Worm (Caenorhabditis elegans): ENCODE data around the gene srw-7.

The srw-7 gene

ce11 chrV:3820875-3821274, 14.8 kb downstream of the srw-7 start:
- TF ChIP-seq ets-7 (tag; optimal IDR thresholded peaks at IDR 0.05) = no peak
- TF ChIP-seq ama-1 (optimal IDR thresholded peaks at IDR 0.05) = no peak
- TF ChIP-seq hmbx-1 (tag; optimal IDR thresholded peaks at IDR 0.05) = no peak
- TF ChIP-seq B0310.2 (tag; optimal IDR thresholded peaks at IDR 0.05) = no peak
- no peak for TF ChIP-seq tbx-37 (GFP tag; conservative IDR thresholded peaks at IDR 0.05)
- TF ChIP-seq tbx-11 (GFP tag; IDR thresholded peaks at IDR 0.05) = no peak
- TF ChIP-seq pes-1 (GFP tag; IDR thresholded peaks at IDR 0.05) = no peak
- no peak for TF ChIP-seq sea-1 (GFP tag; conservative IDR thresholded peaks at IDR 0.05)
- TF ChIP-seq F13C5.2 (tag; optimal IDR thresholded peaks at IDR 0.05) = no peak
- no peak for TF ChIP-seq ceh-36 (tag; optimal IDR thresholded peaks at IDR 0.05)
- TF ChIP-seq flt-1 (GFP tag; IDR thresholded peaks at IDR 0.05) = no peak
- TF ChIP-seq scrt-1 (GFP tag; IDR thresholded peaks at IDR 0.05) = no peak
- no peak for TF ChIP-seq ceh-13 (GFP tag; optimal IDR thresholded peaks at IDR 0.05)
- TF ChIP-seq tra-4 (tag; optimal IDR thresholded peaks at IDR 0.05) = no peak
- TF ChIP-seq hnd-1 (tag; optimal IDR thresholded peaks at IDR 0.05) = no peak
- no peak for TF ChIP-seq hmg-4 (GFP tag; optimal IDR thresholded peaks at IDR 0.05)
- no peak for TF ChIP-seq aly-1 (tag; optimal IDR thresholded peaks at IDR 0.05)

- TF ChIP-seq hmbx-1 (tag; optimal IDR thresholded peaks at IDR 0.05) (no peak), ama-1 (optimal IDR thresholded peaks at IDR 0.05) (no peak), B0310.2 (tag; optimal IDR thresholded peaks at IDR 0.05) (no peak), F13C5.2 (tag; optimal IDR thresholded peaks at IDR 0.05) (no peak), pes-1 (GFP tag; IDR thresholded peaks at IDR 0.05) (no peak), tbx-37 (GFP tag; conservative IDR thresholded peaks at IDR 0.05) (no peak), aly-1 (tag; optimal IDR thresholded peaks at IDR 0.05) (no peak)
Observed at ce11 chrV:3825190-3825589, 19.1 kb downstream of the srw-7 start.

ce11 chrV:3831616-3832015, 25.6 kb downstream of the srw-7 start, which contains the start of gene H10D18.5:
Gene H10D18.5, minus strand, starts transcription at chrV:3831716.
- no peak for TF ChIP-seq pes-1 (GFP tag; IDR thresholded peaks at IDR 0.05)
- TF ChIP-seq tbx-11 (GFP tag; IDR thresholded peaks at IDR 0.05) = no peak
- TF ChIP-seq hnd-1 (tag; optimal IDR thresholded peaks at IDR 0.05) = no peak
- TF ChIP-seq ceh-13 (GFP tag; optimal IDR thresholded peaks at IDR 0.05) = no peak
- TF ChIP-seq F13C5.2 (tag; optimal IDR thresholded peaks at IDR 0.05) = no peak
- no peak for TF ChIP-seq hmg-4 (GFP tag; optimal IDR thresholded peaks at IDR 0.05)

- no peak for TF ChIP-seq ceh-36 (tag; optimal IDR thresholded peaks at IDR 0.05)
- TF ChIP-seq tbx-37 (GFP tag; conservative IDR thresholded peaks at IDR 0.05) = no peak
- TF ChIP-seq scrt-1 (GFP tag; IDR thresholded peaks at IDR 0.05) = no peak
- no peak for TF ChIP-seq ets-7 (tag; optimal IDR thresholded peaks at IDR 0.05)
- TF ChIP-seq aly-1 (tag; optimal IDR thresholded peaks at IDR 0.05) = no peak
- no peak for TF ChIP-seq tbx-11 (GFP tag; IDR thresholded peaks at IDR 0.05)
Observed at ce11 chrV:3832103-3832502, 26.0 kb downstream of the srw-7 start.

ce11 chrV:3832661-3833060, 26.6 kb downstream of the srw-7 start:
- TF ChIP-seq hnd-1 (tag; optimal IDR thresholded peaks at IDR 0.05) (no peak), hmg-4 (GFP tag; optimal IDR thresholded peaks at IDR 0.05) (no peak), aly-1 (tag; optimal IDR thresholded peaks at IDR 0.05) (no peak), tra-4 (tag; optimal IDR thresholded peaks at IDR 0.05) (no peak), tbx-37 (GFP tag; conservative IDR thresholded peaks at IDR 0.05) (no peak), ceh-36 (tag; optimal IDR thresholded peaks at IDR 0.05) (no peak), ama-1 (optimal IDR thresholded peaks at IDR 0.05) (no peak), ceh-13 (GFP tag; optimal IDR thresholded peaks at IDR 0.05) (no peak), sea-1 (GFP tag; conservative IDR thresholded peaks at IDR 0.05) (no peak), F13C5.2 (tag; optimal IDR thresholded peaks at IDR 0.05) (no peak), pes-1 (GFP tag; IDR thresholded peaks at IDR 0.05) (no peak), tbx-11 (GFP tag; IDR thresholded peaks at IDR 0.05) (no peak), flt-1 (GFP tag; IDR thresholded peaks at IDR 0.05) (no peak), ets-7 (tag; optimal IDR thresholded peaks at IDR 0.05) (no peak), B0310.2 (tag; optimal IDR thresholded peaks at IDR 0.05) (no peak), hmbx-1 (tag; optimal IDR thresholded peaks at IDR 0.05) (no peak), scrt-1 (GFP tag; IDR thresholded peaks at IDR 0.05) (no peak)

ce11 chrV:3841462-3841861, 35.4 kb downstream of the srw-7 start:
- TF ChIP-seq hmbx-1 (tag; optimal IDR thresholded peaks at IDR 0.05) = no peak
- TF ChIP-seq aly-1 (tag; optimal IDR thresholded peaks at IDR 0.05) = no peak
- TF ChIP-seq ceh-13 (GFP tag; optimal IDR thresholded peaks at IDR 0.05) = no peak
- no peak for TF ChIP-seq flt-1 (GFP tag; IDR thresholded peaks at IDR 0.05)
- TF ChIP-seq hnd-1 (tag; optimal IDR thresholded peaks at IDR 0.05) = no peak
- no peak for TF ChIP-seq ama-1 (optimal IDR thresholded peaks at IDR 0.05)
- no peak for TF ChIP-seq tra-4 (tag; optimal IDR thresholded peaks at IDR 0.05)
- no peak for TF ChIP-seq ceh-36 (tag; optimal IDR thresholded peaks at IDR 0.05)
- TF ChIP-seq tbx-11 (GFP tag; IDR thresholded peaks at IDR 0.05) = no peak
- no peak for TF ChIP-seq F13C5.2 (tag; optimal IDR thresholded peaks at IDR 0.05)
- TF ChIP-seq ets-7 (tag; optimal IDR thresholded peaks at IDR 0.05) = no peak
- TF ChIP-seq scrt-1 (GFP tag; IDR thresholded peaks at IDR 0.05) = no peak
- TF ChIP-seq B0310.2 (tag; optimal IDR thresholded peaks at IDR 0.05) = no peak
- no peak for TF ChIP-seq tbx-37 (GFP tag; conservative IDR thresholded peaks at IDR 0.05)
- no peak for TF ChIP-seq pes-1 (GFP tag; IDR thresholded peaks at IDR 0.05)

- TF ChIP-seq sea-1 (GFP tag; conservative IDR thresholded peaks at IDR 0.05) = no peak
- TF ChIP-seq hnd-1 (tag; optimal IDR thresholded peaks at IDR 0.05) = no peak
- TF ChIP-seq ceh-13 (GFP tag; optimal IDR thresholded peaks at IDR 0.05) = no peak
- TF ChIP-seq hmbx-1 (tag; optimal IDR thresholded peaks at IDR 0.05) = no peak
- no peak for TF ChIP-seq ets-7 (tag; optimal IDR thresholded peaks at IDR 0.05)
- no peak for TF ChIP-seq B0310.2 (tag; optimal IDR thresholded peaks at IDR 0.05)
- no peak for TF ChIP-seq hmg-4 (GFP tag; optimal IDR thresholded peaks at IDR 0.05)
- no peak for TF ChIP-seq aly-1 (tag; optimal IDR thresholded peaks at IDR 0.05)
- TF ChIP-seq flt-1 (GFP tag; IDR thresholded peaks at IDR 0.05) = no peak
- no peak for TF ChIP-seq ama-1 (optimal IDR thresholded peaks at IDR 0.05)
- TF ChIP-seq tbx-11 (GFP tag; IDR thresholded peaks at IDR 0.05) = no peak
- TF ChIP-seq tra-4 (tag; optimal IDR thresholded peaks at IDR 0.05) = no peak
Observed at ce11 chrV:3843926-3844325, 37.9 kb downstream of the srw-7 start, which contains the start of gene ugt-32. Gene ugt-32, minus strand, starts transcription at chrV:3844007.

- no peak for TF ChIP-seq hmbx-1 (tag; optimal IDR thresholded peaks at IDR 0.05)
- no peak for TF ChIP-seq aly-1 (tag; optimal IDR thresholded peaks at IDR 0.05)
- TF ChIP-seq ama-1 (optimal IDR thresholded peaks at IDR 0.05) = no peak
- no peak for TF ChIP-seq hmg-4 (GFP tag; optimal IDR thresholded peaks at IDR 0.05)
- TF ChIP-seq sea-1 (GFP tag; conservative IDR thresholded peaks at IDR 0.05) = no peak
- no peak for TF ChIP-seq flt-1 (GFP tag; IDR thresholded peaks at IDR 0.05)
- no peak for TF ChIP-seq scrt-1 (GFP tag; IDR thresholded peaks at IDR 0.05)
- no peak for TF ChIP-seq ceh-36 (tag; optimal IDR thresholded peaks at IDR 0.05)
- TF ChIP-seq ceh-13 (GFP tag; optimal IDR thresholded peaks at IDR 0.05) = no peak
- no peak for TF ChIP-seq hnd-1 (tag; optimal IDR thresholded peaks at IDR 0.05)
Observed at ce11 chrV:3847268-3847667, 41.2 kb downstream of the srw-7 start, which contains the start of gene nhr-185. Gene nhr-185, minus strand, starts transcription at chrV:3847368.
